Fruit fly (Drosophila melanogaster): ENCODE results near the gene CG9515.

The CG9515 gene

dm6 chr2L:8943110-8943509, at the start of gene CG9515:
TSS of gene CG9515 (minus strand) at chr2L:8943257.
- no peak for TF ChIP-seq rib (GFP tag; IDR thresholded peaks at IDR 0.05)
- peak; percentile 49 for TF ChIP-seq zen (tag; optimal IDR thresholded peaks at IDR 0.05)
- no peak for TF ChIP-seq h (optimal IDR thresholded peaks at IDR 0.05)
- peak; percentile 71 for TF ChIP-seq Doc3 (GFP tag; IDR thresholded peaks at IDR 0.05; ENCODE audit: partially characterized antibody)
- no peak for TF ChIP-seq zfh2 (GFP tag; optimal IDR thresholded peaks at IDR 0.05)
- no peak for TF ChIP-seq CG11398 (GFP tag; optimal IDR thresholded peaks at IDR 0.05)
- no peak for TF ChIP-seq CG12071 (GFP tag; optimal IDR thresholded peaks at IDR 0.05)
- no peak for TF ChIP-seq Hmx (GFP tag; optimal IDR thresholded peaks at IDR 0.05)
- peak; percentile 37 to 85 for TF ChIP-seq crp (GFP tag; optimal IDR thresholded peaks at IDR 0.05)
- peak; percentile 82 for TF ChIP-seq pzg (GFP tag; optimal IDR thresholded peaks at IDR 0.05)
- no peak for TF ChIP-seq bsh (GFP tag; optimal IDR thresholded peaks at IDR 0.05)
- peak; percentile 39 for TF ChIP-seq grn (GFP tag; optimal IDR thresholded peaks at IDR 0.05)
- TF ChIP-seq CG8944 (GFP tag; optimal IDR thresholded peaks at IDR 0.05), result no peak
- TF ChIP-seq Scr (GFP tag; IDR thresholded peaks at IDR 0.05; ENCODE audit: partially characterized antibody), result peak; percentile 71
- TF ChIP-seq Kr (GFP tag; optimal IDR thresholded peaks at IDR 0.05), result no peak
- no peak for TF ChIP-seq CG9727 (GFP tag; optimal IDR thresholded peaks at IDR 0.05)
- peak; percentile 90 for TF ChIP-seq tna (GFP tag; IDR thresholded peaks at IDR 0.05; ENCODE audit: partially characterized antibody)
- TF ChIP-seq Ets97D (GFP tag; optimal IDR thresholded peaks at IDR 0.05), result peak; percentile 66
- TF ChIP-seq Dfd (GFP tag; optimal IDR thresholded peaks at IDR 0.05), result no peak
- TF ChIP-seq Lhr (GFP tag; optimal IDR thresholded peaks at IDR 0.05), result peak; percentile 20
- TF ChIP-seq dm (GFP tag; optimal IDR thresholded peaks at IDR 0.05), result peak; percentile 80
- 0 out of 3 replicates have a peak, but pooled peaks have one; percentile 55 for TF ChIP-seq CG2199 (GFP tag; IDR thresholded peaks at IDR 0.05)
- no peak for TF ChIP-seq Side (GFP tag; optimal IDR thresholded peaks at IDR 0.05)
- no peak for TF ChIP-seq CG4360 (GFP tag; IDR thresholded peaks at IDR 0.05)
- no peak for TF ChIP-seq CG4282 (GFP tag; optimal IDR thresholded peaks at IDR 0.05)
- peak; percentile 58 for TF ChIP-seq trem (tag; optimal IDR thresholded peaks at IDR 0.05)
- TF ChIP-seq CG15073 (GFP tag; optimal IDR thresholded peaks at IDR 0.05), result no peak
- peak; percentile 97 for TF ChIP-seq CG7963 (GFP tag; IDR thresholded peaks at IDR 0.05; ENCODE audit: partially characterized antibody)
- no peak for TF ChIP-seq CG32772 (GFP tag; IDR thresholded peaks at IDR 0.05)
- TF ChIP-seq CoRest (tag; optimal IDR thresholded peaks at IDR 0.05), result peak; percentile 14
- peak; percentile 34 for TF ChIP-seq nmo (GFP tag; optimal IDR thresholded peaks at IDR 0.05)
- peak; percentile 82 for TF ChIP-seq MBD-R2 (GFP tag; IDR thresholded peaks at IDR 0.05)
- peak; percentile 16 for TF ChIP-seq CG33213 (GFP tag; optimal IDR thresholded peaks at IDR 0.05)
- TF ChIP-seq HmgD (GFP tag; optimal IDR thresholded peaks at IDR 0.05), result no peak
- TF ChIP-seq slp2 (GFP tag; optimal IDR thresholded peaks at IDR 0.05), result no peak
- no peak for TF ChIP-seq CG15011 (GFP tag; optimal IDR thresholded peaks at IDR 0.05)
- peak; percentile 69 for TF ChIP-seq vnd (GFP tag; IDR thresholded peaks at IDR 0.05; ENCODE audit: partially characterized antibody)
- peak; percentile 99 for TF ChIP-seq Dref (GFP tag; IDR thresholded peaks at IDR 0.05)
- no peak for TF ChIP-seq Rfx (GFP tag; IDR thresholded peaks at IDR 0.05)
- no peak for TF ChIP-seq jigr1 (GFP tag; IDR thresholded peaks at IDR 0.05)
- TF ChIP-seq Dll (GFP tag; IDR thresholded peaks at IDR 0.05; ENCODE audit: partially characterized antibody), result peak; percentile 86
- peak; percentile 32 for TF ChIP-seq lilli (GFP tag; optimal IDR thresholded peaks at IDR 0.05)
- no peak for TF ChIP-seq CG10565 (GFP tag; optimal IDR thresholded peaks at IDR 0.05)
- no peak for TF ChIP-seq Bdp1 (GFP tag; optimal IDR thresholded peaks at IDR 0.05)
- peak; percentile 15 for TF ChIP-seq CG4617 (GFP tag; optimal IDR thresholded peaks at IDR 0.05; ENCODE audit: borderline replicate concordance)
- TF ChIP-seq bbx (GFP tag; IDR thresholded peaks at IDR 0.05; ENCODE audit: partially characterized antibody), result peak; percentile 88
- TF ChIP-seq hbn (GFP tag; IDR thresholded peaks at IDR 0.05; ENCODE audit: partially characterized antibody), result peak; percentile 74
- no peak for TF ChIP-seq Taf1 (GFP tag; IDR thresholded peaks at IDR 0.05)
- peak; percentile 24 for TF ChIP-seq CG2120 (GFP tag; optimal IDR thresholded peaks at IDR 0.05)
- peak; percentile 27 for TF ChIP-seq CG13624 (GFP tag; optimal IDR thresholded peaks at IDR 0.05)
- TF ChIP-seq CG1603 (tag; optimal IDR thresholded peaks at IDR 0.05), result peak; percentile 71
